Fruit fly (Drosophila melanogaster) whole organism, embryonic: ENCODE data around the gene JMJD5.

ENCODE experiments used
- Aef1 ChIP-seq: fragments of 200-800 bp; sonication (Bioruptor generic); IDR thresholded peaks from 3 replicates; pipeline ENCODE4 v1.3.6; 2022; ENCODE audit warnings: missing biosample characterization, missing genetic modification characterization
- Bgb ChIP-seq: fragments of 200-800 bp; sonication (Bioruptor generic); IDR thresholded peaks from 2 replicates; pipeline ENCODE4 v1.3.6; 2022; ENCODE audit warnings: missing biosample characterization, missing genetic modification characterization; ENCODE audit not compliant: partially characterized antibody
- CG10366 ChIP-seq: fragments of 200-800 bp; sonication (Bioruptor generic); IDR thresholded peaks from 2 replicates; pipeline ENCODE4 v1.3.6; 2022; ENCODE audit warnings: missing biosample characterization, missing genetic modification characterization
- CG10462 ChIP-seq: fragments of 200-800 bp; sonication (Bioruptor generic); optimal IDR thresholded peaks from 2 replicates; lab custom pipeline; 2016; ENCODE audit warnings: missing biosample characterization, missing genetic modification characterization
- CG11398 ChIP-seq: fragments of 200-800 bp; sonication (Bioruptor generic); optimal IDR thresholded peaks from 2 replicates; lab custom pipeline; 2016; ENCODE audit warnings: missing biosample characterization, missing genetic modification characterization
- CG15601 ChIP-seq: fragments of 200-800 bp; sonication (Bioruptor generic); optimal IDR thresholded peaks from 3 replicates; lab custom pipeline; 2019; ENCODE audit warnings: missing biosample characterization, mild to moderate bottlenecking, missing genetic modification characterization, moderate library complexity
- CG16815 ChIP-seq: fragments of 200-800 bp; sonication (Bioruptor generic); optimal IDR thresholded peaks from 3 replicates; lab custom pipeline; 2017; ENCODE audit warnings: missing biosample characterization, mild to moderate bottlenecking, missing genetic modification characterization
- CG17361 ChIP-seq: fragments of 200-800 bp; sonication (Bioruptor generic); IDR thresholded peaks from 3 replicates; pipeline ENCODE4 v1.3.6; 2022; ENCODE audit warnings: missing biosample characterization, missing genetic modification characterization
- CG17612 ChIP-seq: fragments of 200-800 bp; sonication (Bioruptor generic); IDR thresholded peaks from 2 replicates; pipeline ENCODE4 v1.3.6; 2022; ENCODE audit warnings: missing biosample characterization, missing genetic modification characterization
- CG2129 ChIP-seq: fragments of 200-800 bp; sonication (Bioruptor generic); IDR thresholded peaks from 2 replicates; pipeline ENCODE4 v1.3.6; 2022; ENCODE audit warnings: missing biosample characterization, missing genetic modification characterization; ENCODE audit not compliant: partially characterized antibody
- CG30403 ChIP-seq: fragments of 200-800 bp; sonication (Bioruptor generic); optimal IDR thresholded peaks from 3 replicates; lab custom pipeline; 2016; ENCODE audit warnings: missing biosample characterization, missing genetic modification characterization
- CG31365 ChIP-seq: fragments of 200-800 bp; sonication (Bioruptor generic); optimal IDR thresholded peaks from 2 replicates; lab custom pipeline; 2018; ENCODE audit warnings: missing biosample characterization, mild to moderate bottlenecking, missing genetic modification characterization
- CG6254 ChIP-seq: fragments of 200-800 bp; sonication (Bioruptor generic); optimal IDR thresholded peaks from 3 replicates; lab custom pipeline; 2017; ENCODE audit warnings: mild to moderate bottlenecking, missing biosample characterization, missing genetic modification reagents, missing genetic modification characterization
- CTCF ChIP-seq: fragments of 200-800 bp; sonication (Bioruptor generic); optimal IDR thresholded peaks from 2 replicates; lab custom pipeline; 2017; ENCODE audit warnings: missing biosample characterization, mild to moderate bottlenecking, missing genetic modification characterization, moderate library complexity
- Chrac-16 ChIP-seq: fragments of 200-800 bp; sonication (Bioruptor generic); optimal IDR thresholded peaks from 3 replicates; lab custom pipeline; 2016; ENCODE audit warnings: missing biosample characterization, missing genetic modification characterization
- Dip3 ChIP-seq: fragments of 200-800 bp; sonication (Bioruptor generic); optimal IDR thresholded peaks from 3 replicates; lab custom pipeline; 2016; ENCODE audit warnings: missing biosample characterization, missing genetic modification characterization
- Doc2 ChIP-seq: fragments of 200-800 bp; sonication (Bioruptor generic); IDR thresholded peaks from 2 replicates; pipeline ENCODE4 v1.3.6; 2022; ENCODE audit warnings: missing biosample characterization, missing genetic modification characterization
- Dref ChIP-seq: fragments of 200-800 bp; sonication (Bioruptor generic); IDR thresholded peaks from 2 replicates; pipeline ENCODE4 v1.3.6; 2022; ENCODE audit warnings: missing biosample characterization, missing genetic modification characterization
- Ets97D ChIP-seq: fragments of 200-800 bp; sonication (Bioruptor generic); optimal IDR thresholded peaks from 3 replicates; lab custom pipeline; 2016; ENCODE audit warnings: missing biosample characterization, missing genetic modification characterization
- HLHmδ ChIP-seq: fragments of 200-800 bp; sonication (Bioruptor generic); optimal IDR thresholded peaks from 2 replicates; lab custom pipeline; 2018; ENCODE audit warnings: missing biosample characterization, mild to moderate bottlenecking, missing genetic modification characterization, moderate library complexity
- Hr3 ChIP-seq: fragments of 200-800 bp; sonication (Bioruptor generic); optimal IDR thresholded peaks from 3 replicates; lab custom pipeline; 2016; ENCODE audit warnings: missing biosample characterization, missing genetic modification characterization
- Hsf ChIP-seq: fragments of 200-800 bp; sonication (Bioruptor generic); optimal IDR thresholded peaks from 3 replicates; lab custom pipeline; 2016; ENCODE audit warnings: missing biosample characterization, missing genetic modification characterization
- Kr ChIP-seq: fragments of 200-800 bp; sonication (Bioruptor generic); optimal IDR thresholded peaks from 2 replicates; lab custom pipeline; 2017; ENCODE audit warnings: missing biosample characterization, mild to moderate bottlenecking, missing genetic modification characterization
- Mad ChIP-seq: fragments of 200-800 bp; sonication (Bioruptor generic); optimal IDR thresholded peaks from 2 replicates; lab custom pipeline; 2016; ENCODE audit warnings: missing biosample characterization, missing genetic modification characterization
- Side ChIP-seq: fragments of 200-800 bp; sonication (Bioruptor generic); optimal IDR thresholded peaks from 2 replicates; lab custom pipeline; 2016; ENCODE audit warnings: missing biosample characterization, missing genetic modification characterization
- Spps ChIP-seq: fragments of 200-800 bp; sonication (Bioruptor generic); optimal IDR thresholded peaks from 2 replicates; lab custom pipeline; 2018; ENCODE audit warnings: missing biosample characterization, mild to moderate bottlenecking, missing genetic modification characterization
- YL-1 ChIP-seq: fragments of 200-800 bp; sonication (Bioruptor generic); optimal IDR thresholded peaks from 3 replicates; lab custom pipeline; 2017; ENCODE audit warnings: missing biosample characterization, mild to moderate bottlenecking, missing genetic modification characterization
- ap ChIP-seq: fragments of 200-800 bp; sonication (Bioruptor generic); IDR thresholded peaks from 2 replicates; pipeline ENCODE4 v1.3.6; 2022; ENCODE audit warnings: missing biosample characterization, missing genetic modification characterization
- bsh ChIP-seq, 2 experiments: fragments of 200-800 bp; sonication (Bioruptor generic); optimal IDR thresholded peaks; 2 replicates each; lab custom pipeline; 2017 to 2018; ENCODE audit warnings: mild to moderate bottlenecking in 2 of 2, missing biosample characterization in 2 of 2, missing genetic modification characterization in 2 of 2, moderate library complexity in 1 of 2
- chinmo ChIP-seq: fragments of 200-800 bp; sonication (Bioruptor generic); IDR thresholded peaks from 4 replicates; pipeline ENCODE4 v1.3.6; 2022; ENCODE audit warnings: missing biosample characterization, missing genetic modification characterization; ENCODE audit not compliant: partially characterized antibody
- crol ChIP-seq: fragments of 200-800 bp; sonication (Bioruptor generic); IDR thresholded peaks from 2 replicates; pipeline ENCODE4 v1.3.6; 2022; ENCODE audit warnings: missing biosample characterization, missing genetic modification characterization
- crp ChIP-seq, 2 experiments: fragments of 200-800 bp; sonication (Bioruptor generic); optimal IDR thresholded peaks; 2 replicates in 1 of 2; 3 replicates in 1 of 2; lab custom pipeline; 2017; ENCODE audit warnings: missing biosample characterization in 2 of 2, missing genetic modification characterization in 2 of 2, mild to moderate bottlenecking in 1 of 2, moderate library complexity in 1 of 2
- dm ChIP-seq: fragments of 200-800 bp; sonication (Bioruptor generic); optimal IDR thresholded peaks from 3 replicates; lab custom pipeline; 2016; ENCODE audit warnings: missing biosample characterization, missing genetic modification characterization
- ems ChIP-seq: fragments of 200-800 bp; sonication (Bioruptor generic); optimal IDR thresholded peaks from 3 replicates; lab custom pipeline; 2016; ENCODE audit warnings: missing biosample characterization, missing genetic modification characterization
- esg ChIP-seq: fragments of 200-800 bp; sonication (Bioruptor generic); conservative IDR thresholded peaks from 2 replicates; pipeline ENCODE4 v1.3.6; 2022; ENCODE audit warnings: missing biosample characterization, missing genetic modification characterization
- fru ChIP-seq: fragments of >200 bp; optimal IDR thresholded peaks from 2 replicates; lab custom pipeline; 2017
- gsb ChIP-seq: fragments of 200-800 bp; sonication (Bioruptor generic); IDR thresholded peaks from 2 replicates; pipeline ENCODE4 v1.3.6; 2022; ENCODE audit warnings: missing biosample characterization, missing genetic modification characterization
- h ChIP-seq: fragments of >200 bp; optimal IDR thresholded peaks from 2 replicates; lab custom pipeline; 2017
- hkb ChIP-seq, 2 experiments: fragments of 200-800 bp in 1 of 2; fragments of >200 bp in 1 of 2; sonication (Bioruptor generic) in 1 of 2; IDR thresholded peaks in 1 of 2; optimal IDR thresholded peaks in 1 of 2; 2 replicates each; pipeline versions ENCODE4 v1.3.6 to Lab custom; 2017 to 2022; ENCODE audit warnings: missing biosample characterization in 1 of 2, missing genetic modification characterization in 1 of 2
- hth ChIP-seq: fragments of >200 bp; optimal IDR thresholded peaks from 2 replicates; lab custom pipeline; 2017; ENCODE audit warnings: inconsistent platforms
- lmd ChIP-seq: fragments of 200-800 bp; sonication (Bioruptor generic); IDR thresholded peaks from 2 replicates; pipeline ENCODE4 v1.3.6; 2022; ENCODE audit warnings: missing biosample characterization, missing genetic modification characterization
- onecut ChIP-seq: fragments of 200-800 bp; sonication (Bioruptor generic); IDR thresholded peaks from 2 replicates; pipeline ENCODE4 v1.3.6; 2022; ENCODE audit warnings: missing biosample characterization, missing genetic modification characterization
- pho ChIP-seq: fragments of 200-800 bp; sonication (Bioruptor generic); optimal IDR thresholded peaks from 2 replicates; lab custom pipeline; 2016; ENCODE audit warnings: missing biosample characterization, missing genetic modification characterization
- sc ChIP-seq, 3 experiments: fragments of >200 bp in 2 of 3; fragments of 200-800 bp in 1 of 3; sonication (Bioruptor generic) in 1 of 3; optimal IDR thresholded peaks; 2 replicates in 2 of 3; 3 replicates in 1 of 3; lab custom pipeline; 2017; ENCODE audit warnings: mild to moderate bottlenecking in 1 of 3, missing biosample characterization in 1 of 3, missing genetic modification characterization in 1 of 3, missing genetic modification reagents in 1 of 3
- sima ChIP-seq: fragments of 200-800 bp; sonication (Bioruptor generic); optimal IDR thresholded peaks from 2 replicates; lab custom pipeline; 2016; ENCODE audit warnings: missing biosample characterization, missing genetic modification characterization
- slbo ChIP-seq: fragments of 200-800 bp; sonication (Bioruptor generic); IDR thresholded peaks from 2 replicates; pipeline ENCODE4 v1.3.6; 2022; ENCODE audit warnings: missing biosample characterization, missing genetic modification characterization
- so ChIP-seq: fragments of 200-800 bp; sonication (Bioruptor generic); IDR thresholded peaks from 3 replicates; pipeline ENCODE4 v1.3.6; 2022; ENCODE audit warnings: missing biosample characterization, missing genetic modification characterization
- stwl ChIP-seq: fragments of 200-800 bp; sonication (Bioruptor generic); optimal IDR thresholded peaks from 3 replicates; lab custom pipeline; 2018; ENCODE audit warnings: missing biosample characterization, mild to moderate bottlenecking, missing genetic modification characterization, moderate library complexity
- tap ChIP-seq: fragments of 200-800 bp; optimal IDR thresholded peaks from 3 replicates; lab custom pipeline; 2019; ENCODE audit warnings: missing biosample characterization, mild to moderate bottlenecking, missing genetic modification characterization, moderate library complexity
- tio ChIP-seq: fragments of 200-800 bp; sonication (Bioruptor generic); optimal IDR thresholded peaks from 2 replicates; lab custom pipeline; 2017; ENCODE audit warnings: missing biosample characterization, missing genetic modification characterization, inconsistent platforms
- trh ChIP-seq: fragments of 200-800 bp; sonication (Bioruptor generic); optimal IDR thresholded peaks from 2 replicates; lab custom pipeline; 2016; ENCODE audit warnings: missing biosample characterization, missing genetic modification characterization
- yki ChIP-seq: fragments of >200 bp; optimal IDR thresholded peaks from 3 replicates; lab custom pipeline; 2018

The JMJD5 gene

DNA sequence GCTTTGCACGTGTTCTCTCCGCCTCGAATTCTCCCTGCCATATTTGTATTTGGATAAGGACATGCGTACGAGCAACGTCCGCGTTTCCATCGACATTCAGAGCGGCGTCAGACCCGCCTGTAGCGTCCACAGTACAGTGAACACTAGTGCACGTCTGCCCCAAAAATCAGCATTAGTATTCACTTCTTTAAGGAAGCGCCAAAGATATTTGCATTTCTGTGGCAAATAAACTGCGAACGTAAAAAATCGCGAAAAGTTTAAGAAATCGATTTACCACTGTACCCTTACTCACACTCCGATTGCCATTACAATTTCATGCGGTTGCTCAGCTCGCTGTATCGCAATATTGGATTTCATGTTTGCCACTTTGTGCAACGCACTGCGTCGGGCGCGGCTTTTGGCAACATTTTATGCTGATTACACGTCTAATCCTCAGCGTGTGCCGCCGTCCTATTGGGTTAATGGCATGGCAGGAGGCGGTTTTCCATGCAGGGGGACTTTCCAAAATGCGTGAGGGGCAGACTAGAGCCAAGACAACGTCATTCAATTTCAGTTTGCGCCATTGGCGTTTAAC lies 38.4 kb downstream of the JMJD5 start (continued):
- no peak for TF ChIP-seq sc (optimal IDR thresholded peaks at IDR 0.05; lab: Kevin White, UChicago)
- TF ChIP-seq sc (GFP tag; optimal IDR thresholded peaks at IDR 0.05; lab: Kevin White, UChicago): peak; percentile 67
- 0 out of 2 replicates have a peak, but pooled peaks have one; percentile 30 for TF ChIP-seq Doc2
- TF ChIP-seq CG15601 (tag; lab: Kevin White, UChicago): peak; percentile 81
- peak; percentile 52 for TF ChIP-seq sima
- peak; percentile 75 for TF ChIP-seq tio
- peak; percentile 70 for TF ChIP-seq CG17361 (GFP tag; lab: Robert Waterston, UW)
- TF ChIP-seq Dref (GFP tag; lab: Robert Waterston, UW): peak; percentile 30; the same call in 1 of the 2 replicates
- TF ChIP-seq fru (lab: Kevin White, UChicago): no peak
- TF ChIP-seq lmd (GFP tag; lab: Robert Waterston, UW): peak; percentile 86
- TF ChIP-seq chinmo (GFP tag; lab: Robert Waterston, UW): no peak
- peak; percentile 90 for TF ChIP-seq esg (GFP tag; lab: Robert Waterston, UW)
- TF ChIP-seq slbo (GFP tag; lab: Robert Waterston, UW): peak; percentile 95
- TF ChIP-seq CG31365 (tag; lab: Kevin White, UChicago): peak; percentile 68
- peak; percentile 91 for TF ChIP-seq so (GFP tag; lab: Robert Waterston, UW)
- peak in 1 of 2 experiments; percentile 33 for TF ChIP-seq crp (GFP tag; optimal IDR thresholded peaks at IDR 0.05; lab: Kevin White, UChicago)
- TF ChIP-seq Mad (GFP tag; lab: Kevin White, UChicago): peak; percentile 83
- TF ChIP-seq CG2129 (GFP tag; lab: Robert Waterston, UW): no peak
- peak; percentile 76 for TF ChIP-seq dm
- TF ChIP-seq ap (GFP tag; lab: Robert Waterston, UW): peak; percentile 82
- TF ChIP-seq ems (GFP tag; lab: Kevin White, UChicago): peak; percentile 80
- TF ChIP-seq Chrac-16 (GFP tag; lab: Kevin White, UChicago): peak; percentile 84
- peak; percentile 83 for TF ChIP-seq pho
- no peak for TF ChIP-seq hkb (optimal IDR thresholded peaks at IDR 0.05; lab: Kevin White, UChicago)
- TF ChIP-seq hkb (GFP tag; IDR thresholded peaks at IDR 0.05; lab: Robert Waterston, UW): peak; percentile 91
- peak; percentile 90 for TF ChIP-seq onecut
- TF ChIP-seq CG6254 (GFP tag; lab: Kevin White, UChicago): peak; percentile 19
- peak; percentile 44; the same call in 1 of the 2 replicates for TF ChIP-seq crol (GFP tag; lab: Robert Waterston, UW)
- TF ChIP-seq tap (tag; lab: Kevin White, UChicago): peak; percentile 71
- no peak for TF ChIP-seq yki (lab: Kevin White, UChicago)
- peak; percentile 91 for TF ChIP-seq Hsf
- peak; percentile 77 to 91 for TF ChIP-seq bsh (GFP tag; optimal IDR thresholded peaks at IDR 0.05; lab: Kevin White, UChicago)
- peak; percentile 89 for TF ChIP-seq CG30403 (GFP tag; lab: Kevin White, UChicago)
- TF ChIP-seq Aef1 (GFP tag; lab: Robert Waterston, UW): peak; percentile 90
- no peak for TF ChIP-seq hth (lab: Kevin White, UChicago)
- TF ChIP-seq CG16815 (GFP tag; lab: Kevin White, UChicago): peak; percentile 84
- peak; percentile 57 for TF ChIP-seq Spps (tag; lab: Kevin White, UChicago)
- no peak for TF ChIP-seq Bgb
- TF ChIP-seq Ets97D (GFP tag; lab: Kevin White, UChicago): peak; percentile 50
- TF ChIP-seq CG10366: peak; percentile 93
- peak; percentile 82 for TF ChIP-seq Dip3 (GFP tag; lab: Kevin White, UChicago)
- TF ChIP-seq CG10462 (GFP tag; lab: Kevin White, UChicago): peak; percentile 63
- TF ChIP-seq Kr (GFP tag; lab: Kevin White, UChicago): no peak
- TF ChIP-seq HLHmδ (GFP tag; lab: Kevin White, UChicago): no peak
- TF ChIP-seq YL-1 (GFP tag; lab: Kevin White, UChicago): no peak
- no peak for TF ChIP-seq h (lab: Kevin White, UChicago)
- peak; percentile 38 for TF ChIP-seq trh (GFP tag; lab: Kevin White, UChicago)
- TF ChIP-seq stwl: peak; percentile 18
- TF ChIP-seq Side: peak; percentile 88
- peak; percentile 80 for TF ChIP-seq Hr3 (GFP tag; lab: Kevin White, UChicago)
- peak; percentile 86 for TF ChIP-seq CG11398 (GFP tag; lab: Kevin White, UChicago)
- TF ChIP-seq CG17612: peak; percentile 69
- peak; percentile 3 for TF ChIP-seq CTCF (GFP tag; lab: Kevin White, UChicago)
- TF ChIP-seq gsb: peak; percentile 68
